Fruit fly (Drosophila melanogaster): ENCODE measurements around the gene Cdk8.

The Cdk8 gene

DNA sequence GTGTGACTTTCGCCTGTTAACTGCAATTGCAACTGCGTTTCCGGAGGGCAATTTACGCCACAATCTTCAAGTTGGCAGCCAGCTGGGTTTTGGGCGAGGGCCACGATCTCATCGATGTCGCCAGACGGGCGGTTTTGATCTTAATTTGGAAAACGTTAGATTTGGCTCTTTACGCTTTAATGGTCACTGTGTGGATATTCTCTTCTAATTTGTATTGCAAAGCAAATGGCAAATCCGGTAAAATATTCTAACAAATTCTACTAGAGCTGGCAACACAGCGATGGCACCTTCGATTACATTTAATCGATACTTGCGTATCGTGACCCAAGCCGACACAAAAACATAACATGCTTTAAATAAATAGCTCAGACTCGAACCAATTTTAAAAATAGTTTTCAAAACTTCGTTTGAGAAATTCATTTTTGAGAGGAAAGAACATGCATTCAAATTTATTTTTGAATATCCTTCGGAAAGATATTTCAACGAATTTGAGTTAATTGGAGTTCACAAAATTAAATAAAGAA is 1.9 kb downstream of the Cdk8 start, which contains the start of gene I-2 (continued):
- TF ChIP-seq onecut (GFP tag; IDR thresholded peaks at IDR 0.05) (no peak), CG6254 (GFP tag; optimal IDR thresholded peaks at IDR 0.05) (no peak), unc-4 (GFP tag; IDR thresholded peaks at IDR 0.05; ENCODE audit: partially characterized antibody) (peak; percentile 89), Hmx (GFP tag; optimal IDR thresholded peaks at IDR 0.05) (no peak), CG9932 (GFP tag; IDR thresholded peaks at IDR 0.05) (peak; percentile 70), Sin3A (optimal IDR thresholded peaks at IDR 0.05) (peak; percentile 15), TFAM (GFP tag; optimal IDR thresholded peaks at IDR 0.05) (no peak), CrebB (tag; optimal IDR thresholded peaks at IDR 0.05) (no peak), CG13894 (tag; optimal IDR thresholded peaks at IDR 0.05) (no peak), CG7987 (GFP tag; optimal IDR thresholded peaks at IDR 0.05) (no peak), stwl (tag; optimal IDR thresholded peaks at IDR 0.05) (peak; percentile 70), CG12942 (GFP tag; optimal IDR thresholded peaks at IDR 0.05) (no peak), CG9727 (GFP tag; optimal IDR thresholded peaks at IDR 0.05) (no peak), Bgb (GFP tag; IDR thresholded peaks at IDR 0.05; ENCODE audit: partially characterized antibody) (peak; percentile 91), nerfin-1 (tag; optimal IDR thresholded peaks at IDR 0.05) (no peak), nerfin-2 (GFP tag; IDR thresholded peaks at IDR 0.05; ENCODE audit: partially characterized antibody) (peak; percentile 77), so (GFP tag; IDR thresholded peaks at IDR 0.05) (no peak), row (GFP tag; IDR thresholded peaks at IDR 0.05) (peak; percentile 91), Chrac-16 (GFP tag; optimal IDR thresholded peaks at IDR 0.05) (peak; percentile 12), Scr (GFP tag; IDR thresholded peaks at IDR 0.05; ENCODE audit: partially characterized antibody) (peak; percentile 86), CG16779 (GFP tag; IDR thresholded peaks at IDR 0.05) (no peak), Stat92E (GFP tag; optimal IDR thresholded peaks at IDR 0.05) (no peak), Xbp1 (GFP tag; optimal IDR thresholded peaks at IDR 0.05) (peak; percentile 34), CG15269 (tag; optimal IDR thresholded peaks at IDR 0.05) (no peak), CG14860 (GFP tag; IDR thresholded peaks at IDR 0.05; ENCODE audit: partially characterized antibody) (peak; percentile 72), Hey (tag; optimal IDR thresholded peaks at IDR 0.05) (no peak), CG9876 (GFP tag; optimal IDR thresholded peaks at IDR 0.05) (no peak), Nf-YB (GFP tag; optimal IDR thresholded peaks at IDR 0.05) (no peak), E2f1 (GFP tag; IDR thresholded peaks at IDR 0.05) (no peak), CG6689 (GFP tag; IDR thresholded peaks at IDR 0.05) (no peak), CG1529 (GFP tag; optimal IDR thresholded peaks at IDR 0.05) (no peak), CG3163 (GFP tag; optimal IDR thresholded peaks at IDR 0.05) (no peak), CG2202 (tag; optimal IDR thresholded peaks at IDR 0.05) (no peak), croc (GFP tag; conservative IDR thresholded peaks at IDR 0.05) (no peak), CG6791 (GFP tag; IDR thresholded peaks at IDR 0.05; ENCODE audit: partially characterized antibody) (peak; percentile 88), Nf-YC (tag; optimal IDR thresholded peaks at IDR 0.05) (no peak), pzg (GFP tag; optimal IDR thresholded peaks at IDR 0.05) (peak; percentile 80), pita (GFP tag; optimal IDR thresholded peaks at IDR 0.05) (peak; percentile 45), Bdp1 (GFP tag; optimal IDR thresholded peaks at IDR 0.05) (no peak), insv (GFP tag; optimal IDR thresholded peaks at IDR 0.05) (no peak), wdn (GFP tag; IDR thresholded peaks at IDR 0.05) (no peak), CG33557 (GFP tag; optimal IDR thresholded peaks at IDR 0.05) (no peak), ftz-f1 (GFP tag; optimal IDR thresholded peaks at IDR 0.05) (peak; percentile 45), NC2β (GFP tag; optimal IDR thresholded peaks at IDR 0.05) (peak; percentile 8), CG9609 (GFP tag; optimal IDR thresholded peaks at IDR 0.05) (no peak), CG14710 (tag; optimal IDR thresholded peaks at IDR 0.05) (peak; percentile 59), MESR4 (GFP tag; optimal IDR thresholded peaks at IDR 0.05) (peak; percentile 48), Dref (GFP tag; IDR thresholded peaks at IDR 0.05) (peak; percentile 92), CoRest (tag; optimal IDR thresholded peaks at IDR 0.05) (peak; percentile 34), Hr78 (GFP tag; optimal IDR thresholded peaks at IDR 0.05) (peak in 1 of 2 experiments; percentile 13)

All from whole organism, embryonic.